Worm (Caenorhabditis elegans) whole organism, L3 larva: Measurements from ENCODE around the gene nac-3.

Experiments
- R02D3.7 ChIP-seq: fragments of 150-350 bp; optimal IDR thresholded peaks from 2 replicates; lab custom pipeline; 2014; ENCODE audit warnings: missing biosample characterization, missing genetic modification characterization
- elt-2 ChIP-seq: sonication (generic microtip); optimal IDR thresholded peaks from 2 replicates; lab custom pipeline; 2016; ENCODE audit warnings: missing genetic modification reagents, mild to moderate bottlenecking, missing genetic modification characterization, missing compliant biosample characterization
- nhr-11 ChIP-seq: fragments of 150-350 bp; optimal IDR thresholded peaks from 2 replicates; lab custom pipeline; 2014; ENCODE audit warnings: missing biosample characterization, missing genetic modification characterization
- nhr-25 ChIP-seq: sonication (generic microtip); optimal IDR thresholded peaks from 2 replicates; lab custom pipeline; 2017; ENCODE audit warnings: missing biosample characterization, missing genetic modification characterization
- nhr-28 ChIP-seq: fragments of 150-350 bp; optimal IDR thresholded peaks from 2 replicates; lab custom pipeline; 2014; ENCODE audit warnings: missing biosample characterization, missing genetic modification characterization
- nhr-43 ChIP-seq: sonication (generic microtip); optimal IDR thresholded peaks from 2 replicates; lab custom pipeline; 2016; ENCODE audit warnings: mild to moderate bottlenecking, missing genetic modification characterization, missing compliant biosample characterization; ENCODE audit not compliant: poor library complexity, severe bottlenecking
- nhr-76 ChIP-seq: fragments of 150-350 bp; sonication (generic microtip); optimal IDR thresholded peaks from 5 replicates; lab custom pipeline; 2014; ENCODE audit warnings: missing biosample characterization, missing genetic modification characterization
- sea-2 ChIP-seq: fragments of 150-350 bp; sonication (generic microtip); optimal IDR thresholded peaks from 4 replicates; lab custom pipeline; 2014; ENCODE audit warnings: missing biosample characterization, missing genetic modification reagents, missing genetic modification characterization
- snpc-4 ChIP-seq: fragments of 150-350 bp; optimal IDR thresholded peaks from 2 replicates; lab custom pipeline; 2014; ENCODE audit warnings: missing biosample characterization, missing genetic modification characterization
- unc-62 ChIP-seq: fragments of 150-350 bp; sonication (generic microtip); optimal IDR thresholded peaks from 4 replicates; lab custom pipeline; 2014; ENCODE audit warnings: missing biosample characterization, missing genetic modification reagents, missing genetic modification characterization

DNA sequence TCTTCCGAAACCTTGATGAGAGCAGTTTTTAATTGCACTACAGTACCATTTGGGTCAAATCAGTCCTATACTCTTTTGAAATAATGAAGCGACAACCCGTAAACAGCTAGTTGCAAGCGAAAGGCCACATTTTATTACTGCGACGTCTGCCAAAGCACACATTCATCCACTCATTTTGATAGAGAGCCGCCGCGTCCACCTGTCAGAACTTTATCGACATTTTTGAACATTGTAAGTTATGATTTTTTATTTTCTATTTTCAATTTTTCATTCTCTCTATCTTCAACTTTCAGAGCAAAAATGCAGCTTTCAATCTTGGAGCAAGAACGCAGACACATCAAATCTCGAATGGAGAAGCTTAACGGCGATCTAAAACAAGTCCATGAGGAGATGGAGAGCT lies 11.9 kb upstream of the nac-3 start, which contains the start of gene K08E5.6:
- TF ChIP-seq snpc-4 (no peak), nhr-25 (tag; lab: Kevin White, UChicago) (no peak), nhr-11 (no peak), nhr-28 (tag; lab: Kevin White, UChicago) (no peak), elt-2 (tag; lab: Kevin White, UChicago) (no peak), nhr-43 (tag; lab: Kevin White, UChicago) (no peak), nhr-76 (tag; lab: Kevin White, UChicago) (no peak), unc-62 (no peak), R02D3.7 (no peak), sea-2 (GFP tag; lab: Kevin White, UChicago) (no peak)
